Worm (Caenorhabditis elegans): ENCODE data around the gene Y67D8C.6.

ce11 chrIV:3053428-3053827 is 9.8 kb downstream of the Y67D8C.6 start, which contains the start of gene ivph-3:
- TF ChIP-seq dao-5 (tag; optimal IDR thresholded peaks at IDR 0.05) (no peak), him-1 (tag; optimal IDR thresholded peaks at IDR 0.05) (no peak), W03F9.2 (tag; optimal IDR thresholded peaks at IDR 0.05) (no peak)

Data from whole organism, L4/young adult.